Fruit fly (Drosophila melanogaster) Kc167 (cell line): ENCODE results near the gene Mvl.

Source experiments
- Myc ChIP-seq: fragments of >200 bp; optimal IDR thresholded peaks from 2 replicates; lab custom pipeline; 2017; ENCODE audit warnings: missing external identifiers
- Sin3A ChIP-seq: fragments of >200 bp; optimal IDR thresholded peaks from 2 replicates; lab custom pipeline; 2018; ENCODE audit warnings: missing external identifiers
- insv ChIP-seq: fragments of >200 bp; optimal IDR thresholded peaks from 3 replicates; lab custom pipeline; 2018; ENCODE audit warnings: missing external identifiers
- psq ChIP-seq: fragments of >200 bp; optimal IDR thresholded peaks from 2 replicates; lab custom pipeline; 2017; ENCODE audit warnings: missing external identifiers
- ttk ChIP-seq: sonication (Bioruptor generic); optimal IDR thresholded peaks from 2 replicates; lab custom pipeline; 2017; ENCODE audit warnings: missing external identifiers

- no peak for TF ChIP-seq psq (lab: Kevin White, UChicago)
- TF ChIP-seq Myc = no peak
- TF ChIP-seq ttk (lab: Kevin White, UChicago) = no peak
- no peak for TF ChIP-seq Sin3A
- TF ChIP-seq insv (lab: Kevin White, UChicago) = no peak
Measured at dm6 chr3R:21089416-21089815, 28.8 kb upstream of the Mvl start.
